Fruit fly (Drosophila melanogaster) whole organism, embryonic: ENCODE data around the gene CG16953.

ENCODE experiments used
- Ada2b ChIP-seq: fragments of 200-800 bp; sonication (Bioruptor generic); IDR thresholded peaks from 2 replicates; pipeline ENCODE4 v1.3.6; 2022; ENCODE audit warnings: missing biosample characterization, missing genetic modification characterization
- BEAF-32 ChIP-seq: fragments of 200-800 bp; sonication (Bioruptor generic); optimal IDR thresholded peaks from 3 replicates; lab custom pipeline; 2017; ENCODE audit warnings: missing biosample characterization, missing genetic modification characterization, mild to moderate bottlenecking, moderate library complexity, missing genetic modification reagents
- CG11085 ChIP-seq: fragments of 200-800 bp; sonication (Bioruptor generic); IDR thresholded peaks from 2 replicates; pipeline ENCODE4 v1.3.6; 2022; ENCODE audit warnings: missing biosample characterization, missing genetic modification characterization
- CG11723 ChIP-seq: fragments of 200-800 bp; sonication (Bioruptor generic); optimal IDR thresholded peaks from 2 replicates; lab custom pipeline; 2017; ENCODE audit warnings: missing biosample characterization, mild to moderate bottlenecking, missing genetic modification characterization
- CG12071 ChIP-seq: fragments of 200-800 bp; sonication (Bioruptor generic); optimal IDR thresholded peaks from 3 replicates; lab custom pipeline; 2018; ENCODE audit warnings: missing biosample characterization, mild to moderate bottlenecking, missing genetic modification characterization
- CG12219 ChIP-seq: fragments of 200-800 bp; sonication (Bioruptor generic); optimal IDR thresholded peaks from 3 replicates; lab custom pipeline; 2018; ENCODE audit warnings: missing biosample characterization, mild to moderate bottlenecking, missing genetic modification characterization
- CG1233 ChIP-seq: fragments of 200-800 bp; sonication (Bioruptor generic); optimal IDR thresholded peaks from 4 replicates; lab custom pipeline; 2018; ENCODE audit warnings: missing biosample characterization, mild to moderate bottlenecking, missing genetic modification characterization
- CG16815 ChIP-seq: fragments of 200-800 bp; sonication (Bioruptor generic); optimal IDR thresholded peaks from 3 replicates; lab custom pipeline; 2017; ENCODE audit warnings: missing biosample characterization, mild to moderate bottlenecking, missing genetic modification characterization
- CG16863 ChIP-seq: fragments of 200-800 bp; sonication (Bioruptor generic); optimal IDR thresholded peaks from 3 replicates; lab custom pipeline; 2016; ENCODE audit warnings: missing biosample characterization, missing genetic modification characterization
- CG17385 ChIP-seq: fragments of 200-800 bp; sonication (Bioruptor generic); optimal IDR thresholded peaks from 3 replicates; lab custom pipeline; 2018; ENCODE audit warnings: missing biosample characterization, mild to moderate bottlenecking, missing genetic modification characterization
- CG17829 ChIP-seq: fragments of 200-800 bp; optimal IDR thresholded peaks from 2 replicates; lab custom pipeline; 2019; ENCODE audit warnings: missing biosample characterization, mild to moderate bottlenecking, missing genetic modification characterization, moderate library complexity
- CG18011 ChIP-seq: fragments of 200-800 bp; sonication (Bioruptor generic); optimal IDR thresholded peaks from 2 replicates; lab custom pipeline; 2017; ENCODE audit warnings: missing biosample characterization, missing genetic modification characterization, mild to moderate bottlenecking, moderate library complexity, missing genotype
- CG32767 ChIP-seq: fragments of 200-800 bp; sonication (Bioruptor generic); IDR thresholded peaks from 2 replicates; pipeline ENCODE4 v1.3.6; 2022; ENCODE audit warnings: missing biosample characterization, missing genetic modification characterization
- CG4328 ChIP-seq: fragments of 200-800 bp; sonication (Bioruptor generic); optimal IDR thresholded peaks from 3 replicates; lab custom pipeline; 2017; ENCODE audit warnings: missing biosample characterization, missing genetic modification reagents, missing genetic modification characterization
- CG4360 ChIP-seq: fragments of 200-800 bp; sonication (Bioruptor generic); IDR thresholded peaks from 2 replicates; pipeline ENCODE4 v1.3.6; 2022; ENCODE audit warnings: missing biosample characterization, missing genetic modification characterization
- CG4424 ChIP-seq: fragments of 200-800 bp; sonication (Bioruptor generic); optimal IDR thresholded peaks from 3 replicates; lab custom pipeline; 2016; ENCODE audit warnings: missing biosample characterization, missing genetic modification characterization
- CG6654 ChIP-seq: fragments of 200-800 bp; sonication (Bioruptor generic); optimal IDR thresholded peaks from 2 replicates; lab custom pipeline; 2017; ENCODE audit warnings: missing biosample characterization, mild to moderate bottlenecking, missing genetic modification characterization
- CG6689 ChIP-seq: fragments of 200-800 bp; sonication (Bioruptor generic); IDR thresholded peaks from 2 replicates; pipeline ENCODE4 v1.3.6; 2022; ENCODE audit warnings: missing biosample characterization, missing genetic modification characterization
- CG8359 ChIP-seq: fragments of 200-800 bp; sonication (Bioruptor generic); optimal IDR thresholded peaks from 2 replicates; lab custom pipeline; 2017; ENCODE audit warnings: missing biosample characterization, mild to moderate bottlenecking, missing genetic modification characterization, borderline replicate concordance
- CTCF ChIP-seq: fragments of 200-800 bp; sonication (Bioruptor generic); optimal IDR thresholded peaks from 2 replicates; lab custom pipeline; 2017; ENCODE audit warnings: missing biosample characterization, mild to moderate bottlenecking, missing genetic modification characterization, moderate library complexity
- D19A ChIP-seq: fragments of 200-800 bp; optimal IDR thresholded peaks from 3 replicates; lab custom pipeline; 2019; ENCODE audit warnings: missing biosample characterization, mild to moderate bottlenecking, missing genetic modification characterization, moderate library complexity
- D19B ChIP-seq: fragments of 200-800 bp; sonication (Bioruptor generic); optimal IDR thresholded peaks from 2 replicates; lab custom pipeline; 2017; ENCODE audit warnings: missing biosample characterization, mild to moderate bottlenecking, missing genetic modification characterization
- Dll ChIP-seq: fragments of 200-800 bp; sonication (Bioruptor generic); IDR thresholded peaks from 4 replicates; pipeline ENCODE4 v1.3.6; 2022; ENCODE audit warnings: missing biosample characterization, missing genetic modification characterization; ENCODE audit not compliant: partially characterized antibody
- Drgx ChIP-seq: fragments of 200-800 bp; sonication (Bioruptor generic); IDR thresholded peaks from 2 replicates; pipeline ENCODE4 v1.3.6; 2022; ENCODE audit warnings: missing biosample characterization, missing genetic modification characterization
- Fer1 ChIP-seq: fragments of 200-800 bp; sonication (Bioruptor generic); optimal IDR thresholded peaks from 2 replicates; lab custom pipeline; 2017; ENCODE audit warnings: missing biosample characterization, mild to moderate bottlenecking, missing genetic modification characterization
- GATAe ChIP-seq: fragments of 200-800 bp; sonication (Bioruptor generic); conservative IDR thresholded peaks from 2 replicates; pipeline ENCODE4 v1.3.6; 2022; ENCODE audit warnings: missing biosample characterization, missing genetic modification characterization
- Mad ChIP-seq: fragments of 200-800 bp; sonication (Bioruptor generic); optimal IDR thresholded peaks from 2 replicates; lab custom pipeline; 2016; ENCODE audit warnings: missing biosample characterization, missing genetic modification characterization
- Mrtf ChIP-seq: fragments of 200-800 bp; sonication (Bioruptor generic); IDR thresholded peaks from 3 replicates; pipeline ENCODE4 v1.3.6; 2022; ENCODE audit warnings: missing biosample characterization, missing genetic modification characterization
- NfI ChIP-seq: fragments of 200-800 bp; sonication (Bioruptor generic); optimal IDR thresholded peaks from 3 replicates; lab custom pipeline; 2018; ENCODE audit warnings: missing biosample characterization, mild to moderate bottlenecking, missing genetic modification characterization, moderate library complexity
- amos ChIP-seq: fragments of 200-800 bp; sonication (Bioruptor generic); IDR thresholded peaks from 2 replicates; pipeline ENCODE4 v1.3.6; 2022; ENCODE audit warnings: missing biosample characterization, missing genetic modification characterization; ENCODE audit not compliant: partially characterized antibody
- ara ChIP-seq: fragments of 200-800 bp; sonication (Bioruptor generic); IDR thresholded peaks from 2 replicates; pipeline ENCODE4 v1.3.6; 2022; ENCODE audit warnings: missing biosample characterization, missing genetic modification characterization
- ase ChIP-seq: fragments of 200-800 bp; sonication (Bioruptor generic); IDR thresholded peaks from 3 replicates; pipeline ENCODE4 v1.3.6; 2022; ENCODE audit warnings: missing biosample characterization, missing genetic modification characterization
- ato ChIP-seq: fragments of 200-800 bp; sonication (Bioruptor generic); IDR thresholded peaks from 2 replicates; pipeline ENCODE4 v1.3.6; 2022; ENCODE audit warnings: missing biosample characterization, missing genetic modification characterization; ENCODE audit not compliant: partially characterized antibody
- cad ChIP-seq: fragments of >200 bp; optimal IDR thresholded peaks from 2 replicates; lab custom pipeline; 2017; ENCODE audit warnings: missing biosample characterization, missing genetic modification characterization
- chif ChIP-seq, 2 experiments: fragments of 200-800 bp; sonication (Bioruptor generic); optimal IDR thresholded peaks; 3 replicates each; lab custom pipeline; 2016; ENCODE audit warnings: missing biosample characterization in 2 of 2, missing genetic modification characterization in 2 of 2
- danr ChIP-seq: fragments of 200-800 bp; sonication (Bioruptor generic); IDR thresholded peaks from 2 replicates; pipeline ENCODE4 v1.3.6; 2022; ENCODE audit warnings: missing biosample characterization, missing genetic modification characterization
- ken ChIP-seq: fragments of 200-800 bp; sonication (Bioruptor generic); IDR thresholded peaks from 3 replicates; pipeline ENCODE4 v1.3.6; 2022; ENCODE audit warnings: missing biosample characterization, missing genetic modification characterization
- lab ChIP-seq: fragments of 200-800 bp; sonication (Bioruptor generic); optimal IDR thresholded peaks from 3 replicates; lab custom pipeline; 2017; ENCODE audit warnings: missing biosample characterization, missing genetic modification characterization, mild to moderate bottlenecking, moderate library complexity, missing genetic modification reagents
- lilli ChIP-seq: fragments of 200-800 bp; sonication (Bioruptor generic); optimal IDR thresholded peaks from 3 replicates; lab custom pipeline; 2016; ENCODE audit warnings: missing biosample characterization, missing genetic modification characterization
- maf-S ChIP-seq: fragments of 200-800 bp; sonication (Bioruptor generic); optimal IDR thresholded peaks from 2 replicates; lab custom pipeline; 2016; ENCODE audit warnings: missing biosample characterization, missing genetic modification characterization
- mam ChIP-seq: fragments of 200-800 bp; sonication (Bioruptor generic); optimal IDR thresholded peaks from 3 replicates; lab custom pipeline; 2016; ENCODE audit warnings: missing biosample characterization, missing genetic modification characterization
- pita ChIP-seq: fragments of 200-800 bp; sonication (Bioruptor generic); optimal IDR thresholded peaks from 2 replicates; lab custom pipeline; 2017; ENCODE audit warnings: missing biosample characterization, mild to moderate bottlenecking, missing genetic modification characterization
- prd ChIP-seq, 3 experiments: fragments of >200 bp in 2 of 3; fragments of 200-800 bp in 1 of 3; sonication (Bioruptor generic) in 1 of 3; optimal IDR thresholded peaks in 2 of 3; IDR thresholded peaks in 1 of 3; 2 replicates in 2 of 3; 3 replicates in 1 of 3; pipeline versions ENCODE4 v1.3.6 to Lab custom; 2017 to 2022; ENCODE audit warnings: missing biosample characterization in 1 of 3, missing genetic modification characterization in 1 of 3
- pzg ChIP-seq: fragments of 200-800 bp; sonication (Bioruptor generic); optimal IDR thresholded peaks from 3 replicates; lab custom pipeline; 2018; ENCODE audit warnings: missing biosample characterization, mild to moderate bottlenecking, missing genetic modification characterization, moderate library complexity
- salm ChIP-seq: fragments of 200-800 bp; sonication (Bioruptor generic); optimal IDR thresholded peaks from 2 replicates; lab custom pipeline; 2018; ENCODE audit warnings: missing biosample characterization, mild to moderate bottlenecking, missing genetic modification characterization
- sens ChIP-seq: fragments of 200-800 bp; sonication (Bioruptor generic); peaks from one replicate; lab custom pipeline; 2016; ENCODE audit warnings: missing biosample characterization, missing genetic modification characterization
- sqz ChIP-seq: fragments of 200-800 bp; sonication (Bioruptor generic); optimal IDR thresholded peaks from 3 replicates; lab custom pipeline; 2018; ENCODE audit warnings: missing biosample characterization, mild to moderate bottlenecking, missing genetic modification characterization
- toy ChIP-seq: fragments of 200-800 bp; sonication (Bioruptor generic); IDR thresholded peaks from 2 replicates; pipeline ENCODE4 v1.3.6; 2022; ENCODE audit warnings: missing biosample characterization, missing genetic modification characterization
- trem ChIP-seq: fragments of 200-800 bp; optimal IDR thresholded peaks from 3 replicates; lab custom pipeline; 2019; ENCODE audit warnings: missing biosample characterization, mild to moderate bottlenecking, missing genetic modification characterization, moderate library complexity
- z ChIP-seq: fragments of 200-800 bp; sonication (Bioruptor generic); IDR thresholded peaks from 3 replicates; pipeline ENCODE4 v1.3.6; 2022; ENCODE audit warnings: missing biosample characterization, missing genetic modification characterization

Gene CG16953

DNA sequence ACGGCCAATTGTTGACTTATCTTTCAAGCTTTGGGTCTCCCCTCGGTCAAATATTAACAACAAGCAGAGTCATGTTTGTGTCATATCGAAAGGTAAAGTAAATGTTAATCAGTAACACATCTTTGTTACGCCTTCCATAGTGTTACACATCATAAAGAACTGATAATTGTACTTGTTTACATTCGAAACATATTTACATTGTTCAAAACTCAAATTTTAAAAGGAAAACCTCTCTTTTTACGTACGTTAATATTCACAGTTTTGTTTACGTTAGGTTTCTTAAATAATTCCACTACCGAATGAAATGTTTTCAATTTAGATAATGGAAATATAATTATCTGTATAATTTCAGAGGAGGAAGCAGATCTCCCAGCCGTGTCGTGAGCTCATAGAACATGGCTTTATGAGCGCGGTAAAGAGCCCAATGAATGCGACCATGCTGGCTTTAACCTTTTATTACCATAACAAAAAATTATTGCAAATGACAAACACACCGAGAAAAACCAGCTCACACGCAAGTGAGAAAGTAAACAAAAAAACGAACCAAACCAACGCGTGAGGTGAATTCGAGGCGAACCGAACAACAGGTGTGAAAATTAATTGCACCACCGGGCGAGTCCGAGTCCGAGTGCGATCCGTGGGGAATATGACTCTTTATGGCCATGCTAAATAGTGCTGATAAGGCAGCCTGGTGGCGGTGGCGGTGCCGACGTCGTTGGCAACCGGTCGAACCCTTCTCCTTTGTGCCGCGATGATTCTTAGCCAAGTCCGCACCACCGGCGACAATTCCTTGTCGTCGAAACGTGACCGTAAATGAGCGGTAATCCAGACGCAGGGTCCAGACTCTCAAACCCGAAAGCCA, 43.1 kb downstream of the CG16953 start (continued):
- TF ChIP-seq CG8359 (peak; percentile 5), CG17385 (GFP tag; lab: Kevin White, UChicago) (peak; percentile 11), Fer1 (GFP tag; lab: Kevin White, UChicago) (peak; percentile 4), Ada2b (GFP tag; lab: Robert Waterston, UW) (no peak), CG1233 (GFP tag; lab: Kevin White, UChicago) (peak; percentile 55), ato (no peak), CG17829 (tag; lab: Kevin White, UChicago) (no peak), CG16863 (GFP tag; lab: Kevin White, UChicago) (no peak), Mad (no peak), maf-S (GFP tag; lab: Kevin White, UChicago) (peak; percentile 15), CG12071 (no peak), ase (GFP tag; lab: Robert Waterston, UW) (no peak), sqz (no peak), cad (GFP tag; lab: Kevin White, UChicago) (peak; percentile 77), trem (no peak), NfI (GFP tag; lab: Kevin White, UChicago) (no peak), CG11723 (GFP tag; lab: Kevin White, UChicago) (no peak), CG11085 (no peak), CG6689 (no peak), amos (GFP tag; lab: Robert Waterston, UW) (no peak), CG4360 (GFP tag; lab: Robert Waterston, UW) (no peak), BEAF-32 (GFP tag; lab: Kevin White, UChicago) (no peak), Dll (GFP tag; lab: Robert Waterston, UW) (0 out of 4 replicates have a peak, but pooled peaks have one; percentile 11), salm (peak; percentile 4), CG16815 (no peak), pita (GFP tag; lab: Kevin White, UChicago) (no peak), lab (peak; percentile 7), pzg (GFP tag; lab: Kevin White, UChicago) (no peak), sens (GFP tag; lab: Kevin White, UChicago) (peak; percentile 84), CG18011 (GFP tag; lab: Kevin White, UChicago) (no peak), chif (GFP tag; optimal IDR thresholded peaks at IDR 0.05; lab: Kevin White, UChicago) (peak; percentile 14 to 46), z (GFP tag; lab: Robert Waterston, UW) (peak; percentile 52; the same call in 1 of the 3 replicates), CG6654 (no peak), GATAe (no peak), D19B (GFP tag; lab: Kevin White, UChicago) (no peak), toy (GFP tag; lab: Robert Waterston, UW) (no peak), CTCF (no peak), CG4424 (GFP tag; lab: Kevin White, UChicago) (peak; percentile 14), D19A (tag; lab: Kevin White, UChicago) (peak; percentile 30), CG12219 (GFP tag; lab: Kevin White, UChicago) (peak; percentile 41), Mrtf (GFP tag; lab: Robert Waterston, UW) (no peak), lilli (GFP tag; lab: Kevin White, UChicago) (no peak), CG32767 (GFP tag; lab: Robert Waterston, UW) (no peak), danr (GFP tag; lab: Robert Waterston, UW) (no peak), ara (GFP tag; lab: Robert Waterston, UW) (no peak), CG4328 (GFP tag; lab: Kevin White, UChicago) (peak; percentile 36), ken (GFP tag; lab: Robert Waterston, UW) (no peak), mam (GFP tag; lab: Kevin White, UChicago) (no peak), Drgx (GFP tag; lab: Robert Waterston, UW) (no peak), prd (optimal IDR thresholded peaks at IDR 0.05; lab: Kevin White, UChicago) (no peak), prd (GFP tag; IDR thresholded peaks at IDR 0.05; lab: Robert Waterston, UW) (no peak)
